Worm (Caenorhabditis elegans): ENCODE data around the gene mpst-7.

mpst-7 gene

DNA sequence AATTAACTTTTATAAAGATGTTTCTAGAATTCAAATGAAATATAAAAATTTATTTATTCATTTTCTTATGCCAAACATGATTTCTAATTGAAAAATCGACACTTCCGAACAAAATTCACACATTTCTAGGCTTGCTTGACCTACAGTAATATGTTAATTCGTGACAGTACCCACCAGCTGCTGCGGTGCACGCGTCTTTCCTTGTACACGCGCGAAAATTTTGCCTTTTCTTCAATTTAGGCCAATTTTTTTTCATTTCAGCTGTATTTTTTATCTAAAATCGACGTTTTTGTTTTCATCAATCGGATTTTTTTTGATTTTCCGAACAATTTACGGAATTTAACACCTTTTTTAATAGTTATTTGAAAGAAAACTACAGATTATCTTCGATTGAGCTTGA lies 39.1 kb upstream of the mpst-7 start (continued):
- TF ChIP-seq Y95B8A.8 (GFP tag; IDR thresholded peaks at IDR 0.05) (0 out of 2 replicates have a peak, but pooled peaks have one; percentile 52), madf-3 (GFP tag; IDR thresholded peaks at IDR 0.05) (no peak), lsl-1 (GFP tag; optimal IDR thresholded peaks at IDR 0.05) (peak; percentile 99), lin-35 (GFP tag; optimal IDR thresholded peaks at IDR 0.05) (no peak), ets-4 (GFP tag; optimal IDR thresholded peaks at IDR 0.05) (no peak), ztf-28 (GFP tag; IDR thresholded peaks at IDR 0.05) (no peak), cebp-1 (GFP tag; IDR thresholded peaks at IDR 0.05) (no peak), cebp-1 (tag; optimal IDR thresholded peaks at IDR 0.05) (no peak), egrh-3 (GFP tag; IDR thresholded peaks at IDR 0.05) (no peak), egl-18 (GFP tag; IDR thresholded peaks at IDR 0.05) (no peak), ztf-3 (GFP tag; optimal IDR thresholded peaks at IDR 0.05) (no peak), ztf-18 (tag; optimal IDR thresholded peaks at IDR 0.05) (no peak), nhr-80 (tag; optimal IDR thresholded peaks at IDR 0.05) (no peak), rcor-1 (GFP tag; IDR thresholded peaks at IDR 0.05) (peak; percentile 54; the same call in 1 of the 2 replicates), rpc-1 (optimal IDR thresholded peaks at IDR 0.05) (no peak), rpc-1 (tag; optimal IDR thresholded peaks at IDR 0.05) (peak; percentile 4), sptf-2 (GFP tag; optimal IDR thresholded peaks at IDR 0.05) (no peak), B0336.3 (GFP tag; IDR thresholded peaks at IDR 0.05) (no peak), C17E4.6 (GFP tag; IDR thresholded peaks at IDR 0.05) (no peak), xnd-1 (tag; optimal IDR thresholded peaks at IDR 0.05) (peak; percentile 92), him-1 (tag; optimal IDR thresholded peaks at IDR 0.05) (peak; percentile 63), lag-1 (GFP tag; IDR thresholded peaks at IDR 0.05) (no peak), Y53G8AR.9 (GFP tag; conservative IDR thresholded peaks at IDR 0.05) (no peak), F49E8.2 (tag; optimal IDR thresholded peaks at IDR 0.05; ENCODE audit: insufficient read depth) (peak; percentile 87), T07F8.4 (tag; optimal IDR thresholded peaks at IDR 0.05) (no peak), lin-54 (GFP tag; optimal IDR thresholded peaks at IDR 0.05) (no peak), ceh-58 (GFP tag; IDR thresholded peaks at IDR 0.05) (no peak), nhr-27 (tag; optimal IDR thresholded peaks at IDR 0.05) (no peak), ekl-4 (GFP tag; IDR thresholded peaks at IDR 0.05) (no peak), T26A5.8 (tag; optimal IDR thresholded peaks at IDR 0.05) (no peak), ztf-26 (tag; optimal IDR thresholded peaks at IDR 0.05) (no peak), F22D6.2 (tag; optimal IDR thresholded peaks at IDR 0.05) (no peak), mes-4 (tag; optimal IDR thresholded peaks at IDR 0.05) (no peak), ceh-100 (GFP tag; IDR thresholded peaks at IDR 0.05) (no peak), madf-8 (GFP tag; conservative IDR thresholded peaks at IDR 0.05) (peak; percentile 95), let-607 (tag; optimal IDR thresholded peaks at IDR 0.05) (no peak), hmg-1.2 (GFP tag; IDR thresholded peaks at IDR 0.05) (peak; percentile 29; the same call in 1 of the 2 replicates), athp-1 (tag; optimal IDR thresholded peaks at IDR 0.05) (no peak)

DNA sequence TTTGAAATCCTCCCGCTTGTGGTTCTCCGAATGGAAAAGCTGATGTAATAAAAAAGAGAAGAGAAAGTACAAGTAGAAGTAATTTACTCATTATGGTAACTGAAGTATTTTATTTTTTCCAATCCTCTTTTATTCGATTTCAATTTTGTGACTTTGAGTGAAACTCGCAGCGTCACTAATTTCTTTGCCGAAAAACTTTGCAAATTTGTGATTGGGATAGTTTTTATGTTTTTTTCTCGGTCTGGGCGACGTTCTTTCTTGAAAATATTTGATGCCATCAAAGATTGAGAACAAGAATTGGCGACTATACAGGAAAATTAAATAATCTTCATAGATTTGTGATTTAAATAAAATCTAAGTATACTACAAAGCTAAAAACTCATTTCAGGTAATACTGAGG lies 38.6 kb upstream of the mpst-7 start, which contains the start of gene far-4:
far-4 (minus strand) TSS at position 101 of the 400 bp plus-strand sequence.
- no peak for TF ChIP-seq Y56A3A.18 (GFP tag; IDR thresholded peaks at IDR 0.05)

DNA sequence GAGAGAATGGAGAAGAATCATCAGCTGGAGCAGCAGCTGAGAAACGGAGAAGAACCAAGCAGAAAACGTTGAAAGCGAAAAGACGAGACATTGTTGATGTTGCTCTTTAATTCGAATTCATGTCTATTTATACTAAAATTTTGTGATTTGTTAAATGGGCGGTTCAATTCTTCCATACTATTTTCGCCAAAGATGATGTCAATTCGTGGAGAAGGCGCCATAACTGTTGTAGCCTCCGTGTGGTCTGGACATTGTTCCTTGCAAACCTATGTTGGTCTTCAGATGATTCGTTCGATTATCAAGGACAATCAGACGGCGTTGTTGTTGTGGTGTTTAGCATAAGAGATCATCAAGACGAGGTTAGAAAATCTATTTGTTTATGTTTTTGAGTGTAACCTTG lies 36.5 kb upstream of the mpst-7 start, which contains the start of gene far-3:
far-3 (minus strand) TSS at position 101 of the 400 bp plus-strand sequence.
- no peak for TF ChIP-seq T07F8.4 (tag; optimal IDR thresholded peaks at IDR 0.05)
- no peak for TF ChIP-seq lin-35 (GFP tag; optimal IDR thresholded peaks at IDR 0.05)
- TF ChIP-seq madf-10 (tag; optimal IDR thresholded peaks at IDR 0.05) = no peak
- no peak for TF ChIP-seq unc-130 (GFP tag; optimal IDR thresholded peaks at IDR 0.05)
